Fruit fly (Drosophila melanogaster) whole organism, prepupa: ENCODE data around the gene Trl.

ENCODE experiments used
- CG6792 ChIP-seq: fragments of 200-800 bp; sonication (Bioruptor generic); optimal IDR thresholded peaks from 3 replicates; lab custom pipeline; 2016; ENCODE audit warnings: missing biosample characterization, missing genetic modification characterization
- CG8632 ChIP-seq: fragments of 200-800 bp; sonication (Bioruptor generic); optimal IDR thresholded peaks from 3 replicates; lab custom pipeline; 2016; ENCODE audit warnings: missing biosample characterization, missing genetic modification characterization

- TF ChIP-seq CG8632 (GFP tag; lab: Kevin White, UChicago) (no peak), CG6792 (GFP tag; lab: Kevin White, UChicago) (peak; percentile 28)
Measured at dm6 chr3L:14708053-14708452, 52.8 kb downstream of the Trl start.
